Fruit fly (Drosophila melanogaster) whole organism, prepupa: Measurements from ENCODE around the gene CG31493.
A peak's percentile ranks its signal among the peaks of the same experiment; 100 is the strongest.

Experiments used
- Blimp-1 ChIP-seq: fragments of 200-800 bp; sonication (Bioruptor generic); optimal IDR thresholded peaks from 3 replicates; lab custom pipeline; 2017; ENCODE audit warnings: missing biosample characterization, missing genetic modification characterization, mild to moderate bottlenecking, moderate library complexity, missing genetic modification reagents
- CG10631 ChIP-seq: fragments of 200-800 bp; sonication (Bioruptor generic); optimal IDR thresholded peaks from 2 replicates; lab custom pipeline; 2016; ENCODE audit warnings: missing biosample characterization, missing genetic modification characterization
- CG10669 ChIP-seq: fragments of 200-800 bp; sonication (Bioruptor generic); optimal IDR thresholded peaks from 3 replicates; lab custom pipeline; 2018; ENCODE audit warnings: missing biosample characterization, mild to moderate bottlenecking, missing genetic modification characterization, moderate library complexity
- CG11294 ChIP-seq: fragments of 200-800 bp; sonication (Bioruptor generic); IDR thresholded peaks from 2 replicates; pipeline ENCODE4 v1.3.6; 2022; ENCODE audit warnings: missing biosample characterization, missing genetic modification characterization
- CG11762 ChIP-seq: fragments of 200-800 bp; sonication (Bioruptor generic); optimal IDR thresholded peaks from 3 replicates; lab custom pipeline; 2016; ENCODE audit warnings: missing biosample characterization, missing genetic modification characterization; ENCODE audit not compliant: insufficient read depth
- CG11902 ChIP-seq: fragments of 200-800 bp; sonication (Bioruptor generic); optimal IDR thresholded peaks from 3 replicates; lab custom pipeline; 2016; ENCODE audit warnings: missing biosample characterization, missing genetic modification characterization
- CG15336 ChIP-seq: fragments of 200-800 bp; sonication (Bioruptor generic); IDR thresholded peaks from 2 replicates; pipeline ENCODE4 v1.3.6; 2022; ENCODE audit warnings: missing biosample characterization, missing genetic modification characterization
- CG1621 ChIP-seq: fragments of 200-800 bp; sonication (Bioruptor generic); optimal IDR thresholded peaks from 3 replicates; lab custom pipeline; 2018; ENCODE audit warnings: missing biosample characterization, mild to moderate bottlenecking, missing genetic modification characterization
- CG16779 ChIP-seq: fragments of 200-800 bp; sonication (Bioruptor generic); optimal IDR thresholded peaks from 3 replicates; lab custom pipeline; 2017; ENCODE audit warnings: missing biosample characterization, mild to moderate bottlenecking, missing genetic modification characterization
- CG3032 ChIP-seq: fragments of 200-800 bp; optimal IDR thresholded peaks from 2 replicates; lab custom pipeline; 2019; ENCODE audit warnings: missing biosample characterization, mild to moderate bottlenecking, missing genetic modification characterization, moderate library complexity
- CG31627 ChIP-seq: fragments of 200-800 bp; sonication (Bioruptor generic); optimal IDR thresholded peaks from 3 replicates; lab custom pipeline; 2016; ENCODE audit warnings: missing biosample characterization, missing genetic modification characterization
- CG32006 ChIP-seq: fragments of 200-800 bp; sonication (Bioruptor generic); optimal IDR thresholded peaks from 3 replicates; lab custom pipeline; 2017; ENCODE audit warnings: missing biosample characterization, mild to moderate bottlenecking, missing genetic modification characterization
- CG34406 ChIP-seq: fragments of 200-800 bp; sonication (Bioruptor generic); optimal IDR thresholded peaks from 3 replicates; lab custom pipeline; 2016; ENCODE audit warnings: missing biosample characterization, missing genetic modification characterization
- CG4318 ChIP-seq: fragments of 200-800 bp; sonication (Bioruptor generic); optimal IDR thresholded peaks from 3 replicates; lab custom pipeline; 2017; ENCODE audit warnings: missing biosample characterization, mild to moderate bottlenecking, missing genetic modification characterization
- CG6163 ChIP-seq: fragments of 200-800 bp; sonication (Bioruptor generic); IDR thresholded peaks from 3 replicates; pipeline ENCODE4 v1.3.6; 2022; ENCODE audit warnings: missing biosample characterization, missing genetic modification characterization
- CG6276 ChIP-seq: fragments of 200-800 bp; sonication (Bioruptor generic); optimal IDR thresholded peaks from 2 replicates; lab custom pipeline; 2017; ENCODE audit warnings: missing biosample characterization, mild to moderate bottlenecking, missing genetic modification characterization
- CG6792 ChIP-seq: fragments of 200-800 bp; sonication (Bioruptor generic); optimal IDR thresholded peaks from 3 replicates; lab custom pipeline; 2016; ENCODE audit warnings: missing biosample characterization, missing genetic modification characterization
- CG6808 ChIP-seq: fragments of 200-800 bp; sonication (Bioruptor generic); optimal IDR thresholded peaks from 3 replicates; lab custom pipeline; 2017; ENCODE audit warnings: missing biosample characterization, missing genetic modification characterization, mild to moderate bottlenecking, moderate library complexity, missing genetic modification reagents
- CG7368 ChIP-seq: fragments of 200-800 bp; sonication (Bioruptor generic); optimal IDR thresholded peaks from 3 replicates; lab custom pipeline; 2016; ENCODE audit warnings: missing biosample characterization, missing genetic modification characterization
- CG8119 ChIP-seq: fragments of 200-800 bp; sonication (Bioruptor generic); IDR thresholded peaks from 3 replicates; pipeline ENCODE4 v1.3.6; 2022; ENCODE audit warnings: missing biosample characterization, missing genetic modification characterization
- CG8319 ChIP-seq: fragments of 200-800 bp; sonication (Bioruptor generic); optimal IDR thresholded peaks from 3 replicates; lab custom pipeline; 2016; ENCODE audit warnings: missing biosample characterization, missing genetic modification characterization
- CG8632 ChIP-seq: fragments of 200-800 bp; sonication (Bioruptor generic); optimal IDR thresholded peaks from 3 replicates; lab custom pipeline; 2016; ENCODE audit warnings: missing biosample characterization, missing genetic modification characterization
- CG9139 ChIP-seq: fragments of 200-800 bp; sonication (Bioruptor generic); optimal IDR thresholded peaks from 3 replicates; lab custom pipeline; 2017; ENCODE audit warnings: missing biosample characterization, mild to moderate bottlenecking, missing genetic modification characterization
- Eip93F ChIP-seq: fragments of 200-800 bp; sonication (Bioruptor generic); optimal IDR thresholded peaks from 2 replicates; lab custom pipeline; 2016; ENCODE audit warnings: missing biosample characterization, mild to moderate bottlenecking, missing genetic modification characterization
- Ets21C ChIP-seq: fragments of 200-800 bp; sonication (Bioruptor generic); optimal IDR thresholded peaks from 3 replicates; lab custom pipeline; 2016; ENCODE audit warnings: missing biosample characterization, missing genetic modification characterization
- Ets96B ChIP-seq: fragments of 200-800 bp; optimal IDR thresholded peaks from 2 replicates; lab custom pipeline; 2019; ENCODE audit warnings: missing biosample characterization, mild to moderate bottlenecking, missing genetic modification characterization, moderate library complexity
- Gug ChIP-seq: fragments of 200-800 bp; sonication (Bioruptor generic); IDR thresholded peaks from 2 replicates; pipeline ENCODE4 v1.3.6; 2022; ENCODE audit warnings: missing biosample characterization, missing genetic modification characterization
- Hr38 ChIP-seq: sonication (Bioruptor generic); optimal IDR thresholded peaks from 2 replicates; lab custom pipeline; 2016; ENCODE audit warnings: missing biosample characterization, missing genetic modification characterization
- Hr39 ChIP-seq: fragments of 200-800 bp; sonication (Bioruptor generic); optimal IDR thresholded peaks from 2 replicates; lab custom pipeline; 2016; ENCODE audit warnings: missing biosample characterization, missing genetic modification characterization
- Lpt ChIP-seq: fragments of 200-800 bp; sonication (Bioruptor generic); optimal IDR thresholded peaks from 3 replicates; lab custom pipeline; 2016; ENCODE audit warnings: missing biosample characterization, missing genetic modification characterization
- Met ChIP-seq: fragments of 200-800 bp; sonication (Bioruptor generic); optimal IDR thresholded peaks from 3 replicates; lab custom pipeline; 2016; ENCODE audit warnings: missing biosample characterization, missing genetic modification characterization
- OdsH ChIP-seq: fragments of 200-800 bp; sonication (Bioruptor generic); optimal IDR thresholded peaks from 3 replicates; lab custom pipeline; 2016; ENCODE audit warnings: missing biosample characterization, missing genetic modification characterization
- Smox ChIP-seq: fragments of 200-800 bp; sonication (Bioruptor generic); optimal IDR thresholded peaks from 3 replicates; lab custom pipeline; 2016; ENCODE audit warnings: missing biosample characterization, missing genetic modification characterization
- Sox102F ChIP-seq: fragments of 200-800 bp; sonication (Bioruptor generic); optimal IDR thresholded peaks from 2 replicates; lab custom pipeline; 2016; ENCODE audit warnings: missing biosample characterization, mild to moderate bottlenecking, missing genetic modification characterization
- Sox14 ChIP-seq: fragments of 200-800 bp; sonication (Bioruptor generic); optimal IDR thresholded peaks from 3 replicates; lab custom pipeline; 2016; ENCODE audit warnings: missing biosample characterization, missing genetic modification characterization
- achi ChIP-seq: fragments of 200-800 bp; sonication (Bioruptor generic); optimal IDR thresholded peaks from 3 replicates; lab custom pipeline; 2016; ENCODE audit warnings: missing biosample characterization, missing genetic modification characterization
- acj6 ChIP-seq: fragments of 200-800 bp; sonication (Bioruptor generic); optimal IDR thresholded peaks from 3 replicates; lab custom pipeline; 2016; ENCODE audit warnings: missing biosample characterization, missing genetic modification characterization
- dac ChIP-seq: fragments of 200-800 bp; sonication (Bioruptor generic); optimal IDR thresholded peaks from 2 replicates; lab custom pipeline; 2017; ENCODE audit warnings: missing biosample characterization, mild to moderate bottlenecking, missing genetic modification characterization
- dsx ChIP-seq: fragments of 200-800 bp; optimal IDR thresholded peaks from 3 replicates; lab custom pipeline; 2019; ENCODE audit warnings: missing biosample characterization, mild to moderate bottlenecking, missing genetic modification characterization, moderate library complexity; ENCODE audit not compliant: poor library complexity, severe bottlenecking
- esn ChIP-seq: fragments of 200-800 bp; sonication (Bioruptor generic); optimal IDR thresholded peaks from 2 replicates; lab custom pipeline; 2016; ENCODE audit warnings: missing biosample characterization, mild to moderate bottlenecking, missing genetic modification characterization, moderate library complexity
- fd59A ChIP-seq: fragments of 200-800 bp; sonication (Bioruptor generic); optimal IDR thresholded peaks from 2 replicates; lab custom pipeline; 2017; ENCODE audit warnings: missing biosample characterization, mild to moderate bottlenecking, missing genetic modification characterization, missing genetic modification reagents
- fd85E ChIP-seq: fragments of 200-800 bp; sonication (Bioruptor generic); optimal IDR thresholded peaks from 3 replicates; lab custom pipeline; 2016; ENCODE audit warnings: missing biosample characterization, missing genetic modification characterization
- fkh ChIP-seq: fragments of 200-800 bp; sonication (Bioruptor generic); optimal IDR thresholded peaks from 3 replicates; lab custom pipeline; 2017; ENCODE audit warnings: missing biosample characterization, mild to moderate bottlenecking, missing genetic modification characterization, moderate library complexity
- lz ChIP-seq: fragments of 200-800 bp; sonication (Bioruptor generic); optimal IDR thresholded peaks from 3 replicates; lab custom pipeline; 2016; ENCODE audit warnings: missing biosample characterization, missing genetic modification characterization
- pdm3 ChIP-seq: fragments of 200-800 bp; sonication (Bioruptor generic); optimal IDR thresholded peaks from 3 replicates; lab custom pipeline; 2016; ENCODE audit warnings: missing biosample characterization, missing genetic modification characterization
- spab ChIP-seq: fragments of 200-800 bp; sonication (Bioruptor generic); optimal IDR thresholded peaks from 2 replicates; lab custom pipeline; 2017; ENCODE audit warnings: missing biosample characterization, mild to moderate bottlenecking, missing genetic modification characterization, missing genetic modification reagents
- ss ChIP-seq, 2 experiments: fragments of 200-800 bp; sonication (Bioruptor generic); optimal IDR thresholded peaks; 2 replicates in 1 of 2; 3 replicates in 1 of 2; lab custom pipeline; 2017 to 2018; ENCODE audit warnings: mild to moderate bottlenecking in 2 of 2, missing biosample characterization in 2 of 2, missing genetic modification characterization in 2 of 2, moderate library complexity in 1 of 2
- svp ChIP-seq: fragments of 200-800 bp; sonication (Bioruptor generic); peaks from one replicate; lab custom pipeline; 2016; ENCODE audit warnings: missing biosample characterization, missing genetic modification characterization
- topi ChIP-seq: fragments of 200-800 bp; sonication (Bioruptor generic); optimal IDR thresholded peaks from 3 replicates; lab custom pipeline; 2016; ENCODE audit warnings: missing biosample characterization, missing genetic modification characterization
- vri ChIP-seq: fragments of 200-800 bp; sonication (Bioruptor generic); optimal IDR thresholded peaks from 3 replicates; lab custom pipeline; 2016; ENCODE audit warnings: missing biosample characterization, mild to moderate bottlenecking, missing genetic modification characterization

CG31493 gene

DNA sequence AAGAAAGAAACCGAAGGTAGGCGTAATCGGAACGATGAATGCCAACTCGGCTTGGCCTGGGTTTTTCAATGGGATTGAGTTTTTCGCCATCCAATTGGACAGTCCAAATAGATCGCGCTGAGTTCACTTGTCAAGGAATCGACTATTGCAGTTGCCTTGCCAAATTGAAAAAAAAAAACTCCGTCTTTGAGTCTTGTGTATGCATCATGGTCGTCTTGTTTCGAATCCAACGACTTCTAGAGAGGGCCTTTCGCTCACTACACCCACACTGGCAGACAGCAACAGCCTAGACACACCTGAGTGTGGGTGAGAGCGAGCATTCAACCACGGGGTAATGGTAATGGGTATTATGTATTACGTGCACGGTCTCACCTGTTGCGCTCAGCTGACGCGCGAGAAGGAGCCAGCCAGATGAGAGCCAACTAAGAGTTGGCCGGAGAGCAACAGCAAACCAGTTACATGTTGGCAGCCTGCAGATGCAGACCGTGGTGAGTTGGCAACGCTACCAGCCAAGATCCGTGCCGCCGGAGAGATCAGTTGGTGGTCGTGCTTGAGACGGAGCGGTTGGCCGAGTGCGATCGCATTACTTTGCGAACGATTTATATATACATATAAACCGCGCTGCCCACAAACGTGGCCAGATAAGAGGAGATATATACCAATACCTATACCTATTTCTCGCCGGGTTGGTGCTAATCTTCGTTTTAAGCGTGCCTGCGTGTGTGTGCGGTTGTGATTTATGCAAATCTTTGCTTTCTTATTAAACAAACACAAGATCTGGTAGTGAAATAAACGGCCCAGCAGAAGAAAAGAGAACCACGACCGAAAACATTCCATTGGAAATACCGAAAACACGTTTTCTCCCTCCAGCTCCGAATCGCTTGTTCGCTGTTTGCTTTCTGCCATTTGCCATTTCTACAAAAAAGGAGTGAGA, 31.3 kb downstream of the CG31493 start, which contains the start of gene sas:
Gene sas (plus strand): TSS at position 453 of the 934 bp plus-strand sequence.
- no peak for TF ChIP-seq Ets96B
- TF ChIP-seq Eip93F (GFP tag; lab: Kevin White, UChicago), result no peak
- peak; percentile 10 for TF ChIP-seq CG9139 (GFP tag; lab: Kevin White, UChicago)
- no peak for TF ChIP-seq Ets21C (GFP tag; lab: Kevin White, UChicago)
- no peak for TF ChIP-seq Hr38 (GFP tag; lab: Kevin White, UChicago)
- no peak for TF ChIP-seq OdsH (GFP tag; lab: Kevin White, UChicago)
- no peak for TF ChIP-seq Sox14 (GFP tag; lab: Kevin White, UChicago)
- no peak for TF ChIP-seq achi (GFP tag; lab: Kevin White, UChicago)
- TF ChIP-seq CG6808 (GFP tag; lab: Kevin White, UChicago), result peak; percentile 29
- no peak for TF ChIP-seq CG11762
- TF ChIP-seq ss (GFP tag; optimal IDR thresholded peaks at IDR 0.05; lab: Kevin White, UChicago), result peak; percentile 11 to 53
- TF ChIP-seq spab, result no peak
- TF ChIP-seq CG16779, result no peak
- TF ChIP-seq Met (GFP tag; lab: Kevin White, UChicago), result no peak
- TF ChIP-seq CG8632 (GFP tag; lab: Kevin White, UChicago), result no peak
- TF ChIP-seq CG11902 (GFP tag; lab: Kevin White, UChicago), result no peak
- no peak for TF ChIP-seq CG8319
- no peak for TF ChIP-seq pdm3 (GFP tag; lab: Kevin White, UChicago)
- TF ChIP-seq esn (GFP tag; lab: Kevin White, UChicago), result peak; percentile 27
- no peak for TF ChIP-seq CG6792 (GFP tag; lab: Kevin White, UChicago)
- TF ChIP-seq Smox (GFP tag; lab: Kevin White, UChicago), result no peak
- TF ChIP-seq fkh (GFP tag; lab: Kevin White, UChicago), result peak; percentile 64
- TF ChIP-seq CG8119, result 0 out of 3 replicates have a peak, but pooled peaks have one; percentile 32
- no peak for TF ChIP-seq CG11294 (GFP tag; lab: Robert Waterston, UW)
- TF ChIP-seq CG4318 (GFP tag; lab: Kevin White, UChicago), result no peak
- TF ChIP-seq svp (GFP tag; lab: Kevin White, UChicago), result no peak
- no peak for TF ChIP-seq acj6 (GFP tag; lab: Kevin White, UChicago)
- no peak for TF ChIP-seq CG31627 (GFP tag; lab: Kevin White, UChicago)
- peak; percentile 72 for TF ChIP-seq CG1621
- TF ChIP-seq dac (GFP tag; lab: Kevin White, UChicago), result no peak
- peak; percentile 48 for TF ChIP-seq dsx (GFP tag; lab: Kevin White, UChicago)
- TF ChIP-seq fd59A (GFP tag; lab: Kevin White, UChicago), result no peak
- TF ChIP-seq fd85E (GFP tag; lab: Kevin White, UChicago), result no peak
- TF ChIP-seq CG6276 (GFP tag; lab: Kevin White, UChicago), result no peak
- no peak for TF ChIP-seq lz (GFP tag; lab: Kevin White, UChicago)
- TF ChIP-seq vri (GFP tag; lab: Kevin White, UChicago), result peak; percentile 41
- no peak for TF ChIP-seq Gug
- no peak; the same call in 1 of the 2 replicates for TF ChIP-seq CG15336 (GFP tag; lab: Robert Waterston, UW)
- TF ChIP-seq CG7368, result no peak
- TF ChIP-seq CG3032 (tag; lab: Kevin White, UChicago), result no peak
- TF ChIP-seq CG32006 (GFP tag; lab: Kevin White, UChicago), result no peak
- no peak for TF ChIP-seq CG34406
- TF ChIP-seq topi (GFP tag; lab: Kevin White, UChicago), result no peak
- no peak for TF ChIP-seq Sox102F (GFP tag; lab: Kevin White, UChicago)
- TF ChIP-seq CG6163 (GFP tag; lab: Robert Waterston, UW), result peak; percentile 42; the same call in 1 of the 3 replicates
- no peak for TF ChIP-seq Hr39
- TF ChIP-seq Blimp-1, result peak; percentile 8
- TF ChIP-seq CG10631 (GFP tag; lab: Kevin White, UChicago), result no peak
- no peak for TF ChIP-seq Lpt
- TF ChIP-seq CG10669 (GFP tag; lab: Kevin White, UChicago), result no peak
